Worm (Caenorhabditis elegans): ENCODE data around the gene C32D5.11.
A peak's percentile ranks its signal among the peaks of the same experiment; 100 is the strongest.

C32D5.11 gene

DNA sequence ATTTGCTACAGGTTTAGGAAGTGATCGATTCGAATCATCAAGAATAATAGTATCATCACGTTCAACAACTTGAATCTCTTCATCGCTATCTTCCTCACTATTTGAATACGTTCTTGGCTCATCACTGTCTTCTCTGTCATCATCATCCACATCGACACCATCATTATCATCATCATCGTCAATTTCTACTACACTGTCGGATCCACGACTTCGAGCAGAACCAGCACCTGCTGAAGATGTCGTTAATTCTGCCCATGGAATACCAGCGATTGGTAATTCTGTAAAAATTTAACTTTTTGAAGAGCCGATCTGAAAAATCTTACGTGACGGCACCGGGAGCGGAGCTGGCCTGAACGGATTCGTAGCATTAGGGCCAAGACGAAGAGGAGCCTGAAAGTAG lies 5.3 kb downstream of the C32D5.11 start:
- TF ChIP-seq nhr-10 (tag; optimal IDR thresholded peaks at IDR 0.05) (no peak), F13H6.1 (tag; optimal IDR thresholded peaks at IDR 0.05) (no peak), lin-13 (GFP tag; optimal IDR thresholded peaks at IDR 0.05) (no peak), ztf-1 (GFP tag; conservative IDR thresholded peaks at IDR 0.05) (no peak), mab-5 (tag; optimal IDR thresholded peaks at IDR 0.05) (no peak), lin-39 (tag; optimal IDR thresholded peaks at IDR 0.05) (no peak), nhr-129 (tag; optimal IDR thresholded peaks at IDR 0.05) (no peak), R02D3.7 (tag; optimal IDR thresholded peaks at IDR 0.05) (no peak), nhr-12 (tag; optimal IDR thresholded peaks at IDR 0.05) (no peak), lin-11 (tag; optimal IDR thresholded peaks at IDR 0.05) (no peak), skn-1 (tag; optimal IDR thresholded peaks at IDR 0.05) (no peak), zag-1 (tag; optimal IDR thresholded peaks at IDR 0.05) (no peak), mbf-1 (tag; optimal IDR thresholded peaks at IDR 0.05) (no peak), unc-39 (tag; optimal IDR thresholded peaks at IDR 0.05) (no peak)

DNA sequence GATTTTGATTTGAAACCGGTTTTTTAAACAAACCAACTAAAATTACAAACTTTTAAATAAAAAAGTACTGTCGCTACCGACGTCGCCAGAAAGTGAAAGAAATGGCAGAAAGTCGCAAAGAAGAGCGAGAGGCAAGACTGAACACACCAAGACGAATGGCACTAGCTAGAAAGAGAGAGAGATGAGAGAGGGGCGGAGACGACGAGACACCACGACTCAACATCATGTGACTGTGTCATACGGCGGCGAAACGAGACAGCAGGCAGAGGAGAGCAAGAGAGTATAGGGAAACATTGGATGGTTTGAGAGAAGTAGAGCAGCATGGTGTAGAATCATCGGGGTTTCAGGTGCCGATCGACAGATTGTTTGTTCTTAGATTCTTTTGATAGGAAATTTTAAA lies 6.9 kb downstream of the C32D5.11 start:
- no peak for TF ChIP-seq aly-2 (tag; optimal IDR thresholded peaks at IDR 0.05)
- TF ChIP-seq unc-39 (tag; optimal IDR thresholded peaks at IDR 0.05): no peak
- TF ChIP-seq nhr-77 (tag; optimal IDR thresholded peaks at IDR 0.05): no peak
- peak; percentile 90 for TF ChIP-seq mab-5 (tag; optimal IDR thresholded peaks at IDR 0.05)
- TF ChIP-seq nhr-21 (tag; optimal IDR thresholded peaks at IDR 0.05): peak; percentile 92
- TF ChIP-seq egl-27 (tag; optimal IDR thresholded peaks at IDR 0.05): peak; percentile 84
- no peak for TF ChIP-seq nhr-11 (tag; optimal IDR thresholded peaks at IDR 0.05)
- TF ChIP-seq alr-1 (tag; optimal IDR thresholded peaks at IDR 0.05): no peak
- no peak for TF ChIP-seq R02D3.7 (tag; optimal IDR thresholded peaks at IDR 0.05)
- no peak for TF ChIP-seq nhr-12 (tag; optimal IDR thresholded peaks at IDR 0.05)
- TF ChIP-seq mdl-1 (tag; optimal IDR thresholded peaks at IDR 0.05): peak; percentile 56 to 87
- peak; percentile 89 for TF ChIP-seq unc-55 (GFP tag; optimal IDR thresholded peaks at IDR 0.05)
- peak; percentile 56 for TF ChIP-seq Y55F3AM.14 (GFP tag; optimal IDR thresholded peaks at IDR 0.05)
- TF ChIP-seq lin-13 (GFP tag; optimal IDR thresholded peaks at IDR 0.05): peak; percentile 83
- TF ChIP-seq lsy-2 (tag; optimal IDR thresholded peaks at IDR 0.05): peak; percentile 72 to 92
- TF ChIP-seq skn-1 (tag; optimal IDR thresholded peaks at IDR 0.05): no peak
- no peak for TF ChIP-seq nhr-23 (tag; optimal IDR thresholded peaks at IDR 0.05)
- peak; percentile 47 for TF ChIP-seq snpc-4 (tag; optimal IDR thresholded peaks at IDR 0.05)
- TF ChIP-seq F13H6.1 (tag; optimal IDR thresholded peaks at IDR 0.05): peak; percentile 95
- TF ChIP-seq sma-9 (GFP tag; optimal IDR thresholded peaks at IDR 0.05): peak; percentile 96
- TF ChIP-seq sma-9 (tag; optimal IDR thresholded peaks at IDR 0.05): no peak
- TF ChIP-seq nhr-25 (tag; optimal IDR thresholded peaks at IDR 0.05): peak; percentile 96
- TF ChIP-seq mbf-1 (tag; optimal IDR thresholded peaks at IDR 0.05): no peak
- peak; percentile 61 for TF ChIP-seq nhr-237 (tag; optimal IDR thresholded peaks at IDR 0.05)
- TF ChIP-seq ceh-16 (tag; optimal IDR thresholded peaks at IDR 0.05): peak; percentile 84
- TF ChIP-seq fos-1 (tag; optimal IDR thresholded peaks at IDR 0.05): peak; percentile 92
- peak; percentile 83 for TF ChIP-seq gmeb-1 (tag; optimal IDR thresholded peaks at IDR 0.05)
- no peak for TF ChIP-seq ztf-1 (GFP tag; conservative IDR thresholded peaks at IDR 0.05)
- TF ChIP-seq dmd-4 (tag; optimal IDR thresholded peaks at IDR 0.05): no peak
- no peak for TF ChIP-seq ztf-11 (tag; optimal IDR thresholded peaks at IDR 0.05)
- peak; percentile 95 for TF ChIP-seq sma-3 (GFP tag; optimal IDR thresholded peaks at IDR 0.05)
- TF ChIP-seq nhr-6 (tag; optimal IDR thresholded peaks at IDR 0.05): peak; percentile 65
- TF ChIP-seq elt-1 (tag; optimal IDR thresholded peaks at IDR 0.05): peak; percentile 66
- TF ChIP-seq peb-1 (tag; optimal IDR thresholded peaks at IDR 0.05): no peak
- TF ChIP-seq C34F6.9 (tag; optimal IDR thresholded peaks at IDR 0.05): peak; percentile 98
- peak; percentile 89 for TF ChIP-seq ztf-4 (tag; optimal IDR thresholded peaks at IDR 0.05)
- peak; percentile 90 for TF ChIP-seq blmp-1 (tag; optimal IDR thresholded peaks at IDR 0.05; ENCODE audit: insufficient read depth)
- TF ChIP-seq lin-11 (tag; optimal IDR thresholded peaks at IDR 0.05): peak; percentile 82
- no peak for TF ChIP-seq lin-39 (tag; optimal IDR thresholded peaks at IDR 0.05)
- peak; percentile 95 for TF ChIP-seq nhr-129 (tag; optimal IDR thresholded peaks at IDR 0.05)
- peak; percentile 87 for TF ChIP-seq sem-4 (tag; optimal IDR thresholded peaks at IDR 0.05)
- TF ChIP-seq elt-3 (tag; optimal IDR thresholded peaks at IDR 0.05): no peak
- peak; percentile 44 for TF ChIP-seq ceh-82 (tag; optimal IDR thresholded peaks at IDR 0.05)
- peak; percentile 58 for TF ChIP-seq zag-1 (tag; optimal IDR thresholded peaks at IDR 0.05)
- peak; percentile 64 for TF ChIP-seq unc-62 (GFP tag; optimal IDR thresholded peaks at IDR 0.05)
- TF ChIP-seq nhr-10 (tag; optimal IDR thresholded peaks at IDR 0.05): peak; percentile 56
- TF ChIP-seq ama-1 (optimal IDR thresholded peaks at IDR 0.05): peak; percentile 99
- peak; percentile 96 for TF ChIP-seq crh-2 (tag; optimal IDR thresholded peaks at IDR 0.05)
- TF ChIP-seq ZK546.5 (tag; optimal IDR thresholded peaks at IDR 0.05): no peak
